Worm (Caenorhabditis elegans) whole organism, L4/young adult: ENCODE measurements around the gene srj-21.

Experiments
- W03F9.2 ChIP-seq: fragments of 150-350 bp; optimal IDR thresholded peaks from 2 replicates; lab custom pipeline; 2014; ENCODE audit warnings: missing biosample characterization, missing genetic modification characterization
- him-1 ChIP-seq: sonication (generic microtip); optimal IDR thresholded peaks from 2 replicates; lab custom pipeline; 2016; ENCODE audit warnings: missing genotype, missing genetic modification reagents, missing genetic modification characterization, missing compliant biosample characterization

ce11 chrV:10720303-10720847 lies 24.8 kb upstream of the srj-21 start:
- TF ChIP-seq him-1 (tag; lab: Kevin White, UChicago) (no peak), W03F9.2 (no peak)
